Fruit fly (Drosophila melanogaster): Measurements from ENCODE around the gene Cpr66D.

Gene Cpr66D

dm6 chr3L:8603880-8604692 is 36.2 kb upstream of the Cpr66D start, which contains the start of the genes CG5989 and CG6282 (continued):
- TF ChIP-seq pan (optimal IDR thresholded peaks at IDR 0.05): no peak
- TF ChIP-seq pan (GFP tag; optimal IDR thresholded peaks at IDR 0.05 in 1 of 2, IDR thresholded peaks at IDR 0.05 in 1 of 2): no peak
- peak; percentile 70 for TF ChIP-seq E2f2 (GFP tag; IDR thresholded peaks at IDR 0.05)
- no peak for TF ChIP-seq Doc2 (GFP tag; IDR thresholded peaks at IDR 0.05)
- TF ChIP-seq CG12391 (tag; optimal IDR thresholded peaks at IDR 0.05): peak; percentile 65
- TF ChIP-seq MESR4 (GFP tag; optimal IDR thresholded peaks at IDR 0.05): peak; percentile 32
- TF ChIP-seq wor (GFP tag; IDR thresholded peaks at IDR 0.05): 0 out of 2 replicates have a peak, but pooled peaks have one; percentile 18
- TF ChIP-seq CG13424 (tag; optimal IDR thresholded peaks at IDR 0.05): peak; percentile 39
- TF ChIP-seq CG4360 (GFP tag; IDR thresholded peaks at IDR 0.05): no peak
- TF ChIP-seq CG4328 (GFP tag; optimal IDR thresholded peaks at IDR 0.05): no peak
- TF ChIP-seq Dp (GFP tag; optimal IDR thresholded peaks at IDR 0.05): peak; percentile 64
- TF ChIP-seq sr (GFP tag; IDR thresholded peaks at IDR 0.05): no peak
- TF ChIP-seq CG16815 (GFP tag; optimal IDR thresholded peaks at IDR 0.05): no peak
- no peak for TF ChIP-seq mld (GFP tag; IDR thresholded peaks at IDR 0.05; ENCODE audit: partially characterized antibody)
- TF ChIP-seq Lpt (GFP tag; optimal IDR thresholded peaks at IDR 0.05): no peak
- no peak for TF ChIP-seq CG18011 (GFP tag; optimal IDR thresholded peaks at IDR 0.05)
- TF ChIP-seq CG12769 (tag; optimal IDR thresholded peaks at IDR 0.05): peak; percentile 14
- no peak for TF ChIP-seq CG1602 (GFP tag; optimal IDR thresholded peaks at IDR 0.05)
- TF ChIP-seq amos (GFP tag; IDR thresholded peaks at IDR 0.05; ENCODE audit: partially characterized antibody): peak; percentile 65
- no peak for TF ChIP-seq emc (GFP tag; optimal IDR thresholded peaks at IDR 0.05)
- no peak for TF ChIP-seq Tbp (GFP tag; optimal IDR thresholded peaks at IDR 0.05)
- TF ChIP-seq CG8478 (optimal IDR thresholded peaks at IDR 0.05): no peak
- TF ChIP-seq Ravus (GFP tag; IDR thresholded peaks at IDR 0.05): no peak
- TF ChIP-seq Hsf (GFP tag; optimal IDR thresholded peaks at IDR 0.05): peak; percentile 58
- TF ChIP-seq CG6254 (GFP tag; optimal IDR thresholded peaks at IDR 0.05): no peak
- peak; percentile 65 for TF ChIP-seq CG17328 (GFP tag; IDR thresholded peaks at IDR 0.05)
- TF ChIP-seq CG6791 (GFP tag; IDR thresholded peaks at IDR 0.05; ENCODE audit: partially characterized antibody): peak; percentile 51; the same call in 1 of the 3 replicates
- peak; percentile 82 for TF ChIP-seq sd (tag; optimal IDR thresholded peaks at IDR 0.05)
- no peak for TF ChIP-seq al (GFP tag; IDR thresholded peaks at IDR 0.05)
- TF ChIP-seq pita (GFP tag; optimal IDR thresholded peaks at IDR 0.05): peak; percentile 89
- TF ChIP-seq TFAM (GFP tag; optimal IDR thresholded peaks at IDR 0.05): no peak
- TF ChIP-seq CG11456 (GFP tag; IDR thresholded peaks at IDR 0.05): peak; percentile 63; the same call in 2 of the 3 replicates
- peak; percentile 56 for TF ChIP-seq ATbp (GFP tag; optimal IDR thresholded peaks at IDR 0.05)
- TF ChIP-seq bbx (GFP tag; IDR thresholded peaks at IDR 0.05; ENCODE audit: partially characterized antibody): no peak
- TF ChIP-seq Ssrp (tag; optimal IDR thresholded peaks at IDR 0.05): peak; percentile 24
- peak; percentile 77 for TF ChIP-seq CG15514 (GFP tag; optimal IDR thresholded peaks at IDR 0.05)
- peak; percentile 61 for TF ChIP-seq CG9932 (GFP tag; IDR thresholded peaks at IDR 0.05)
- no peak for TF ChIP-seq CG31388 (GFP tag; optimal IDR thresholded peaks at IDR 0.05)
- TF ChIP-seq CG12659 (GFP tag; optimal IDR thresholded peaks at IDR 0.05): peak; percentile 54
- peak; percentile 71 for TF ChIP-seq slbo (GFP tag; IDR thresholded peaks at IDR 0.05)
- peak; percentile 41 for TF ChIP-seq CG15269 (tag; optimal IDR thresholded peaks at IDR 0.05)
- TF ChIP-seq org-1 (GFP tag; optimal IDR thresholded peaks at IDR 0.05): peak; percentile 13
- TF ChIP-seq Mes4 (GFP tag; optimal IDR thresholded peaks at IDR 0.05): peak; percentile 2
- TF ChIP-seq h (optimal IDR thresholded peaks at IDR 0.05): no peak
- TF ChIP-seq Sry-δ (GFP tag; optimal IDR thresholded peaks at IDR 0.05): peak; percentile 93
- TF ChIP-seq sens (GFP tag): peak; percentile 90
- peak; percentile 30; the same call in 1 of the 2 replicates for TF ChIP-seq NFAT (GFP tag; IDR thresholded peaks at IDR 0.05)
- TF ChIP-seq repo (GFP tag; optimal IDR thresholded peaks at IDR 0.05): no peak
- no peak for TF ChIP-seq shn (GFP tag; optimal IDR thresholded peaks at IDR 0.05)
- TF ChIP-seq tna (GFP tag; IDR thresholded peaks at IDR 0.05; ENCODE audit: partially characterized antibody): no peak
